Worm (Caenorhabditis elegans): ENCODE results near the gene C05C8.7.

ce11 chrV:7224353-7224752 is 22.5 kb downstream of the C05C8.7 start:
- TF ChIP-seq Y53F4B.3 (GFP tag; IDR thresholded peaks at IDR 0.05), result no peak
- no peak for TF ChIP-seq unc-62 (GFP tag; optimal IDR thresholded peaks at IDR 0.05)
- TF ChIP-seq unc-130 (GFP tag; optimal IDR thresholded peaks at IDR 0.05), result no peak
- no peak for TF ChIP-seq ets-4 (GFP tag; optimal IDR thresholded peaks at IDR 0.05)
- no peak for TF ChIP-seq mcd-1 (GFP tag; IDR thresholded peaks at IDR 0.05)
- no peak for TF ChIP-seq ztf-18 (tag; optimal IDR thresholded peaks at IDR 0.05)
- no peak for TF ChIP-seq snpc-1.3 (tag; optimal IDR thresholded peaks at IDR 0.05; ENCODE audit: insufficient read depth)
- TF ChIP-seq F52B5.7 (tag; optimal IDR thresholded peaks at IDR 0.05), result no peak
- no peak for TF ChIP-seq ama-1 (optimal IDR thresholded peaks at IDR 0.05)
- TF ChIP-seq ama-1 (GFP tag; optimal IDR thresholded peaks at IDR 0.05), result no peak
